Worm (Caenorhabditis elegans) whole organism, L2 larva: Measurements from ENCODE around the gene lgc-39.

Experiments
- C34F6.9 ChIP-seq: fragments of 150-350 bp; optimal IDR thresholded peaks from 2 replicates; lab custom pipeline; 2014; ENCODE audit warnings: missing biosample characterization, missing genetic modification characterization
- F13H6.1 ChIP-seq: sonication (generic microtip); optimal IDR thresholded peaks from 2 replicates; lab custom pipeline; 2016; ENCODE audit warnings: missing genetic modification characterization, missing compliant biosample characterization
- R02D3.7 ChIP-seq: fragments of 150-350 bp; optimal IDR thresholded peaks from 2 replicates; lab custom pipeline; 2014; ENCODE audit warnings: missing biosample characterization, missing genetic modification characterization
- aly-2 ChIP-seq: fragments of 150-350 bp; optimal IDR thresholded peaks from 2 replicates; lab custom pipeline; 2014; ENCODE audit warnings: missing biosample characterization, missing genetic modification characterization
- blmp-1 ChIP-seq: sonication (generic microtip); optimal IDR thresholded peaks from 2 replicates; lab custom pipeline; 2017; ENCODE audit warnings: missing genetic modification characterization, mild to moderate bottlenecking, missing compliant biosample characterization, antibody characterized with exemption, moderate library complexity; ENCODE audit not compliant: insufficient read depth
- ceh-16 ChIP-seq: fragments of 150-350 bp; optimal IDR thresholded peaks from 2 replicates; lab custom pipeline; 2014; ENCODE audit warnings: missing biosample characterization, missing genetic modification characterization
- ceh-82 ChIP-seq: fragments of 150-350 bp; optimal IDR thresholded peaks from 2 replicates; lab custom pipeline; 2014; ENCODE audit warnings: missing biosample characterization, missing genetic modification characterization
- dmd-4 ChIP-seq: sonication (generic microtip); optimal IDR thresholded peaks from 2 replicates; lab custom pipeline; 2017; ENCODE audit warnings: missing biosample characterization, missing genetic modification characterization
- elt-3 ChIP-seq: sonication (generic microtip); optimal IDR thresholded peaks from 2 replicates; lab custom pipeline; 2017; ENCODE audit warnings: missing biosample characterization, missing genetic modification characterization
- fos-1 ChIP-seq: fragments of 150-350 bp; optimal IDR thresholded peaks from 2 replicates; lab custom pipeline; 2014; ENCODE audit warnings: missing biosample characterization, missing genetic modification characterization
- gmeb-1 ChIP-seq: fragments of 150-350 bp; optimal IDR thresholded peaks from 2 replicates; lab custom pipeline; 2014; ENCODE audit warnings: missing biosample characterization, missing genetic modification characterization
- lin-13 ChIP-seq: fragments of 150-350 bp; optimal IDR thresholded peaks from 2 replicates; lab custom pipeline; 2014; ENCODE audit warnings: missing biosample characterization, missing genetic modification reagents, missing genetic modification characterization
- lin-39 ChIP-seq: fragments of 150-350 bp; optimal IDR thresholded peaks from 2 replicates; lab custom pipeline; 2014; ENCODE audit warnings: missing biosample characterization, missing genetic modification reagents, missing genetic modification characterization
- lsy-2 ChIP-seq, 2 experiments: fragments of 150-350 bp in 1 of 2; sonication (generic microtip) in 1 of 2; optimal IDR thresholded peaks; 2 replicates each; lab custom pipeline; 2014 to 2017; ENCODE audit warnings: missing biosample characterization in 2 of 2, missing genetic modification characterization in 2 of 2
- mab-5 ChIP-seq: fragments of 150-350 bp; optimal IDR thresholded peaks from 2 replicates; lab custom pipeline; 2014; ENCODE audit warnings: missing biosample characterization, missing genetic modification characterization
- mbf-1 ChIP-seq: sonication (generic microtip); optimal IDR thresholded peaks from 2 replicates; lab custom pipeline; 2017; ENCODE audit warnings: missing biosample characterization, missing genetic modification characterization
- mdl-1 ChIP-seq, 2 experiments: fragments of 150-350 bp in 1 of 2; sonication (generic microtip) in 1 of 2; optimal IDR thresholded peaks; 2 replicates each; lab custom pipeline; 2017; ENCODE audit warnings: missing biosample characterization in 2 of 2, missing genetic modification characterization in 2 of 2
- nhr-10 ChIP-seq: sonication (generic microtip); optimal IDR thresholded peaks from 2 replicates; lab custom pipeline; 2017; ENCODE audit warnings: missing biosample characterization, missing genetic modification characterization
- nhr-21 ChIP-seq: fragments of 150-350 bp; optimal IDR thresholded peaks from 2 replicates; lab custom pipeline; 2014; ENCODE audit warnings: missing biosample characterization, missing genetic modification characterization
- nhr-237 ChIP-seq: fragments of 150-350 bp; optimal IDR thresholded peaks from 2 replicates; lab custom pipeline; 2014; ENCODE audit warnings: missing biosample characterization, missing genetic modification characterization
- nhr-25 ChIP-seq: fragments of 150-350 bp; sonication (generic microtip); optimal IDR thresholded peaks from 3 replicates; lab custom pipeline; 2014; ENCODE audit warnings: missing biosample characterization, missing genetic modification characterization
- nhr-6 ChIP-seq: fragments of 150-350 bp; optimal IDR thresholded peaks from 2 replicates; lab custom pipeline; 2014; ENCODE audit warnings: missing biosample characterization, missing genetic modification characterization
- nhr-77 ChIP-seq: fragments of 150-350 bp; optimal IDR thresholded peaks from 2 replicates; lab custom pipeline; 2014; ENCODE audit warnings: missing biosample characterization, missing genetic modification characterization
- peb-1 ChIP-seq: fragments of 150-350 bp; optimal IDR thresholded peaks from 2 replicates; lab custom pipeline; 2014; ENCODE audit warnings: missing biosample characterization, missing genetic modification characterization
- sem-4 ChIP-seq: fragments of 150-350 bp; optimal IDR thresholded peaks from 2 replicates; lab custom pipeline; 2014; ENCODE audit warnings: missing biosample characterization, missing genetic modification reagents, missing genetic modification characterization
- sma-3 ChIP-seq: sonication (generic microtip); optimal IDR thresholded peaks from 2 replicates; lab custom pipeline; 2016; ENCODE audit warnings: missing genetic modification reagents, missing genetic modification characterization, missing compliant biosample characterization
- sma-9 ChIP-seq, 2 experiments: fragments of 150-350 bp in 1 of 2; sonication (generic microtip) in 1 of 2; optimal IDR thresholded peaks; 2 replicates each; lab custom pipeline; 2014 to 2016; ENCODE audit warnings: missing genetic modification characterization in 2 of 2, mild to moderate bottlenecking in 1 of 2, missing biosample characterization in 1 of 2, missing compliant biosample characterization in 1 of 2, missing genetic modification reagents in 1 of 2, moderate library complexity in 1 of 2
- snpc-4 ChIP-seq: fragments of 150-350 bp; optimal IDR thresholded peaks from 2 replicates; lab custom pipeline; 2014; ENCODE audit warnings: missing biosample characterization, missing genetic modification characterization
- unc-55 ChIP-seq: fragments of 150-350 bp; sonication (generic microtip); optimal IDR thresholded peaks from 3 replicates; lab custom pipeline; 2014; ENCODE audit warnings: missing biosample characterization, missing genetic modification reagents, missing genetic modification characterization
- zag-1 ChIP-seq: fragments of 150-350 bp; optimal IDR thresholded peaks from 2 replicates; lab custom pipeline; 2014; ENCODE audit warnings: missing biosample characterization, missing genetic modification characterization
- ztf-1 ChIP-seq: fragments of 200-800 bp; sonication (Bioruptor generic); conservative IDR thresholded peaks from 2 replicates; pipeline ENCODE4 v1.3.6; 2022; ENCODE audit warnings: missing genetic modification characterization, missing compliant biosample characterization

lgc-39 gene

ce11 chrV:7145250-7145850 lies 30.0 kb upstream of the lgc-39 start, which contains the start of gene ugt-37:
TSS of gene ugt-37 (minus strand) at chrV:7145318.
- TF ChIP-seq lin-39 (tag; lab: Kevin White, UChicago) (no peak), ztf-1 (GFP tag; lab: Robert Waterston, UW) (no peak), nhr-21 (no peak), nhr-237 (tag; lab: Kevin White, UChicago) (no peak), gmeb-1 (no peak), sem-4 (tag; lab: Kevin White, UChicago) (no peak), ceh-82 (tag; lab: Kevin White, UChicago) (no peak), sma-9 (GFP tag; optimal IDR thresholded peaks at IDR 0.05; lab: Kevin White, UChicago) (no peak), sma-9 (tag; optimal IDR thresholded peaks at IDR 0.05; lab: Kevin White, UChicago) (no peak), C34F6.9 (tag; lab: Kevin White, UChicago) (no peak), nhr-6 (tag; lab: Kevin White, UChicago) (no peak), mdl-1 (tag; optimal IDR thresholded peaks at IDR 0.05; lab: Kevin White, UChicago) (no peak), nhr-25 (tag; lab: Kevin White, UChicago) (no peak), snpc-4 (tag; lab: Kevin White, UChicago) (no peak), zag-1 (tag; lab: Kevin White, UChicago) (no peak), F13H6.1 (tag; lab: Kevin White, UChicago) (no peak), nhr-77 (tag; lab: Kevin White, UChicago) (no peak), dmd-4 (tag; lab: Kevin White, UChicago) (no peak), fos-1 (no peak)

ce11 chrV:7147370-7147769 lies 27.9 kb upstream of the lgc-39 start, which contains the start of gene ugt-38:
TSS of gene ugt-38 (minus strand) at chrV:7147470.
- TF ChIP-seq sem-4 (tag; lab: Kevin White, UChicago) (no peak), ceh-16 (tag; lab: Kevin White, UChicago) (no peak), nhr-25 (tag; lab: Kevin White, UChicago) (no peak), nhr-10 (tag; lab: Kevin White, UChicago) (no peak)
- TF ChIP-seq, all 48 proteins: peak for 0

ce11 chrV:7150570-7150969 lies 24.7 kb upstream of the lgc-39 start, which contains the start of gene F10D2.8:
TSS of gene F10D2.8 (minus strand) at chrV:7150714.
- no peak for TF ChIP-seq F13H6.1 (tag; lab: Kevin White, UChicago)
- TF ChIP-seq gmeb-1, result peak; percentile 6
- TF ChIP-seq fos-1, result peak; percentile 77
- no peak for TF ChIP-seq blmp-1 (tag; lab: Kevin White, UChicago)
- TF ChIP-seq lin-13 (GFP tag; lab: Kevin White, UChicago), result no peak

- TF ChIP-seq aly-2 (tag; lab: Kevin White, UChicago) (no peak), mab-5 (tag; lab: Kevin White, UChicago) (no peak), zag-1 (tag; lab: Kevin White, UChicago) (no peak)
Measured at ce11 chrV:7153046-7153445, 22.3 kb upstream of the lgc-39 start, which contains the start of gene fat-7. TSS of gene fat-7 (minus strand) at chrV:7153146.

- no peak for TF ChIP-seq fos-1
Measured at ce11 chrV:7156079-7156478, 19.2 kb upstream of the lgc-39 start, which contains the start of gene F10D2.10. TSS of gene F10D2.10 (minus strand) at chrV:7156179.

ce11 chrV:7157089-7157488 lies 18.2 kb upstream of the lgc-39 start, which contains the start of gene ugt-39:
TSS of gene ugt-39 (plus strand) at chrV:7157142.
- TF ChIP-seq mbf-1 (tag; lab: Kevin White, UChicago), result no peak
- TF ChIP-seq unc-55 (GFP tag; lab: Kevin White, UChicago), result no peak
- TF ChIP-seq C34F6.9 (tag; lab: Kevin White, UChicago), result no peak
- peak; percentile 51 for TF ChIP-seq sma-9 (GFP tag; optimal IDR thresholded peaks at IDR 0.05; lab: Kevin White, UChicago)
- no peak for TF ChIP-seq sma-9 (tag; optimal IDR thresholded peaks at IDR 0.05; lab: Kevin White, UChicago)
- no peak for TF ChIP-seq elt-3
- TF ChIP-seq peb-1, result no peak
- no peak for TF ChIP-seq R02D3.7 (tag; lab: Kevin White, UChicago)
- TF ChIP-seq sma-3, result peak; percentile 1
- no peak for TF ChIP-seq dmd-4 (tag; lab: Kevin White, UChicago)
- no peak for TF ChIP-seq lsy-2 (tag; optimal IDR thresholded peaks at IDR 0.05; lab: Kevin White, UChicago)
- TF ChIP-seq fos-1, result peak; percentile 58
